Worm (Caenorhabditis elegans) whole organism, L2 larva: ENCODE results near the gene oct-2.

Experiments used
- F13H6.1 ChIP-seq: sonication (generic microtip); optimal IDR thresholded peaks from 2 replicates; lab custom pipeline; 2016; ENCODE audit warnings: missing genetic modification characterization, missing compliant biosample characterization
- ZK546.5 ChIP-seq: sonication (generic microtip); optimal IDR thresholded peaks from 2 replicates; lab custom pipeline; 2017; ENCODE audit warnings: missing biosample characterization, missing genetic modification characterization
- aly-2 ChIP-seq: fragments of 150-350 bp; optimal IDR thresholded peaks from 2 replicates; lab custom pipeline; 2014; ENCODE audit warnings: missing biosample characterization, missing genetic modification characterization
- ama-1 ChIP-seq: fragments of 150-350 bp; optimal IDR thresholded peaks from 2 replicates; lab custom pipeline; 2018; ENCODE audit warnings: inconsistent platforms
- blmp-1 ChIP-seq: sonication (generic microtip); optimal IDR thresholded peaks from 2 replicates; lab custom pipeline; 2017; ENCODE audit warnings: missing genetic modification characterization, mild to moderate bottlenecking, missing compliant biosample characterization, antibody characterized with exemption, moderate library complexity; ENCODE audit not compliant: insufficient read depth
- crh-2 ChIP-seq: sonication (generic microtip); optimal IDR thresholded peaks from 2 replicates; lab custom pipeline; 2017; ENCODE audit warnings: missing biosample characterization, missing genetic modification characterization
- elt-1 ChIP-seq: fragments of 150-350 bp; optimal IDR thresholded peaks from 2 replicates; lab custom pipeline; 2014; ENCODE audit warnings: missing biosample characterization, missing genetic modification characterization
- fos-1 ChIP-seq: fragments of 150-350 bp; optimal IDR thresholded peaks from 2 replicates; lab custom pipeline; 2014; ENCODE audit warnings: missing biosample characterization, missing genetic modification characterization
- lin-11 ChIP-seq: fragments of 150-350 bp; sonication (generic microtip); optimal IDR thresholded peaks from 2 replicates; lab custom pipeline; 2014; ENCODE audit warnings: missing biosample characterization, missing genetic modification characterization, inconsistent platforms, mixed read lengths
- lin-13 ChIP-seq: fragments of 150-350 bp; optimal IDR thresholded peaks from 2 replicates; lab custom pipeline; 2014; ENCODE audit warnings: missing biosample characterization, missing genetic modification reagents, missing genetic modification characterization
- lin-39 ChIP-seq: fragments of 150-350 bp; optimal IDR thresholded peaks from 2 replicates; lab custom pipeline; 2014; ENCODE audit warnings: missing biosample characterization, missing genetic modification reagents, missing genetic modification characterization
- lsy-2 ChIP-seq, 2 experiments: fragments of 150-350 bp in 1 of 2; sonication (generic microtip) in 1 of 2; optimal IDR thresholded peaks; 2 replicates each; lab custom pipeline; 2014 to 2017; ENCODE audit warnings: missing biosample characterization in 2 of 2, missing genetic modification characterization in 2 of 2
- mab-5 ChIP-seq: fragments of 150-350 bp; optimal IDR thresholded peaks from 2 replicates; lab custom pipeline; 2014; ENCODE audit warnings: missing biosample characterization, missing genetic modification characterization
- nhr-12 ChIP-seq: fragments of 150-350 bp; optimal IDR thresholded peaks from 2 replicates; lab custom pipeline; 2014; ENCODE audit warnings: missing biosample characterization, missing genetic modification characterization
- nhr-21 ChIP-seq: fragments of 150-350 bp; optimal IDR thresholded peaks from 2 replicates; lab custom pipeline; 2014; ENCODE audit warnings: missing biosample characterization, missing genetic modification characterization
- nhr-237 ChIP-seq: fragments of 150-350 bp; optimal IDR thresholded peaks from 2 replicates; lab custom pipeline; 2014; ENCODE audit warnings: missing biosample characterization, missing genetic modification characterization
- nhr-25 ChIP-seq: fragments of 150-350 bp; sonication (generic microtip); optimal IDR thresholded peaks from 3 replicates; lab custom pipeline; 2014; ENCODE audit warnings: missing biosample characterization, missing genetic modification characterization
- nhr-77 ChIP-seq: fragments of 150-350 bp; optimal IDR thresholded peaks from 2 replicates; lab custom pipeline; 2014; ENCODE audit warnings: missing biosample characterization, missing genetic modification characterization
- skn-1 ChIP-seq: sonication (generic microtip); optimal IDR thresholded peaks from 2 replicates; lab custom pipeline; 2017; ENCODE audit warnings: missing biosample characterization, missing genetic modification characterization
- sma-3 ChIP-seq: sonication (generic microtip); optimal IDR thresholded peaks from 2 replicates; lab custom pipeline; 2016; ENCODE audit warnings: missing genetic modification reagents, missing genetic modification characterization, missing compliant biosample characterization
- sma-9 ChIP-seq, 2 experiments: fragments of 150-350 bp in 1 of 2; sonication (generic microtip) in 1 of 2; optimal IDR thresholded peaks; 2 replicates each; lab custom pipeline; 2014 to 2016; ENCODE audit warnings: missing genetic modification characterization in 2 of 2, mild to moderate bottlenecking in 1 of 2, missing biosample characterization in 1 of 2, missing compliant biosample characterization in 1 of 2, missing genetic modification reagents in 1 of 2, moderate library complexity in 1 of 2
- unc-62 ChIP-seq: fragments of 150-350 bp; optimal IDR thresholded peaks from 2 replicates; lab custom pipeline; 2014; ENCODE audit warnings: missing biosample characterization, missing genetic modification reagents, missing genetic modification characterization
- ztf-1 ChIP-seq: fragments of 200-800 bp; sonication (Bioruptor generic); conservative IDR thresholded peaks from 2 replicates; pipeline ENCODE4 v1.3.6; 2022; ENCODE audit warnings: missing genetic modification characterization, missing compliant biosample characterization

Gene oct-2

DNA sequence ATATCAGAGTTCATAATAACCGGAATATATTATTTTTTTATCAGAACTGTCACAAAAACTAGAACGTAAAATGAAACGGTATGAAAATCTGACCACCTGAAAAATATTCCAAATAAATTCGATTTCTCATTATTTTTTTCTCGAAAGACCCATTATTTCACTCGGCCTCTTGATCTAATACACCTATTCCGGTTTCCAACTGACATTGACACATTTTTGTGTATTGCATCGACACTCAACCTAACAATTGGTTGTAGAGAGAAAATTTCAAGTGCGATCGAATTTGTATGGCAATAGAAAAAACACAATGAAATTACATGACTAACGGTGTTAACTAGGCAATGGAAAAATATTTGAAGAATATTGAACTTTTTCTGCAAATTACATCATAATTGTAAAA, 39.7 kb downstream of the oct-2 start:
- TF ChIP-seq lin-39 (tag; lab: Kevin White, UChicago) (no peak), fos-1 (tag; lab: Kevin White, UChicago) (no peak), nhr-21 (tag; lab: Kevin White, UChicago) (no peak), blmp-1 (tag; lab: Kevin White, UChicago) (no peak), lsy-2 (tag; optimal IDR thresholded peaks at IDR 0.05; lab: Kevin White, UChicago) (no peak), lin-11 (no peak), ZK546.5 (no peak), nhr-25 (tag; lab: Kevin White, UChicago) (peak; percentile 39)

DNA sequence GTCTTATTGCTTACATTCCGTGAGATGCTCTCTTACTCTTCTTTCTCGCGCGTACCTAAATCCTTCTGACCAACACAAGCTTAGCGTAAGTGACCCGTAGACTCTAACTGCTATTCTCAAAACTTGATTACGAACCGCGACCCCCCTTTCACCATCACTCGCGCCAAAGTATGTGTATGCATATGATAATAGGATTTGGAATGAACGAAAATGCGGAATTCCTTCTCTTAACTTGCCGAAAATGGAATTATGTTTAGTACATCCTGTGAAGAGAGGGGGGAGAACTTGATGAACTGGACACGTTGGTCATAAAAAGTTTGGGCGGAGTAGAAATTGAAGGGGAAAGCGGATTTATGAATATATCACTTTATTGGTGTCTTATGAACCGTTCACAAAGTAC, 40.6 kb downstream of the oct-2 start:
- TF ChIP-seq nhr-77 (no peak), sma-9 (GFP tag; optimal IDR thresholded peaks at IDR 0.05; lab: Kevin White, UChicago) (peak; percentile 6), sma-9 (tag; optimal IDR thresholded peaks at IDR 0.05; lab: Kevin White, UChicago) (no peak), elt-1 (tag; lab: Kevin White, UChicago) (no peak), F13H6.1 (tag; lab: Kevin White, UChicago) (no peak), ztf-1 (no peak)

DNA sequence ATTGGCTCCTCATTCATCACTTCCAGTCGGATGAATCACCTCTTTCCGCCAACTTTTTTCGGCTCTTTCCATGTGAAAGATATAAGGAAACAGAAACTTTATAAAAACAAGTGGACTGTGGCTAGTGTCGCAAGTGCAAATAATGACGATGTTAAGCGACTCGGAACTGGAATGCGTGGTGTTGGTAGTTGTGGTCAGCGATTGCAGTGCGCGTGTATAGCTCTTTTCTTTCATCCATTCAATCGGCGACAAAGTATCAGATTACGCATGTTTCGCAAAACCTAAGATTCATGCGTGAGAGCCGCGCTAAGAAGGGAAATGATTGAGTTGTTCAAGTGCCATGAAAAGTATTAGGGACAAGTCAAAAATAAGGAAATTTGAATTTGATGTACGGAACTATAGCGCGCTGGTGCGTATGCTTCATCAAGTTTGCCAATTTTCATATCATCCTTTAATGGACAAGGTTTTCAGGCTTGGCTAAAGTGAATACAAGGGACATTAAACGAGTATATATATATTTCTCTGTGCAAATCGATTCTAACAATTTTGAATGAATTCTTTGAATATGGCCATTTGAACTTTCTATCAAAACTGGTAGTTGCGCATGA, 41.6 kb downstream of the oct-2 start:
- TF ChIP-seq unc-62 (no peak), skn-1 (tag; lab: Kevin White, UChicago) (no peak), nhr-237 (tag; lab: Kevin White, UChicago) (no peak), lin-39 (tag; lab: Kevin White, UChicago) (no peak), lin-13 (GFP tag; lab: Kevin White, UChicago) (no peak), fos-1 (tag; lab: Kevin White, UChicago) (no peak), ama-1 (lab: Kevin White, UChicago) (no peak), nhr-12 (tag; lab: Kevin White, UChicago) (no peak), sma-3 (GFP tag; lab: Kevin White, UChicago) (no peak), aly-2 (tag; lab: Kevin White, UChicago) (no peak)

DNA sequence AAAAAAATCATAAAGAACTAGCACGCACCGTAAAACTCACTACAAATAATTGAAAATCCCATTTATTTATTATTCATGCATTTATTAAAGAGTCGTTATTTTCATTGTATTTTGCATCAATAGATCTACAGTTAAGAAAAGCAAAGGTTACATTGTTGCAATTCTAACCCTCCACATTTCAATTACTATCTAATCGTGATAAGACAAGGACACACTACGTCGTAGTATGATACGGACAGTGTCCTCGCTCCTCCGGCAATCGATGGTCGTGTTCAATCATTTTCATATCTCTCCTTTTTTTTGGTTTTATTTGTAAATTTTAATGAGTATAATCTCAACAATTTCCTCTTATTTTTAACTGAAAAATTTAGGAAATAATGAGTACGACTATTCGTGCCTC, 46.7 kb downstream of the oct-2 start, which contains the start of gene prx-12:
Gene prx-12 (plus strand): TSS at position 371 of the 400 bp plus-strand sequence.
- no peak for TF ChIP-seq crh-2
- TF ChIP-seq fos-1 (tag; lab: Kevin White, UChicago) = peak; percentile 45
- no peak for TF ChIP-seq mab-5 (tag; lab: Kevin White, UChicago)
- TF ChIP-seq sma-3 (GFP tag; lab: Kevin White, UChicago) = peak; percentile 12
